Fruit fly (Drosophila melanogaster) whole organism, embryonic: Measurements from ENCODE around the gene eIF4E7.

Experiments used
- B-H2 ChIP-seq: fragments of 200-800 bp; sonication (Bioruptor generic); optimal IDR thresholded peaks from 2 replicates; lab custom pipeline; 2018; ENCODE audit warnings: missing biosample characterization, mild to moderate bottlenecking, missing genetic modification characterization
- CG10209 ChIP-seq: fragments of 200-800 bp; sonication (Bioruptor generic); optimal IDR thresholded peaks from 3 replicates; lab custom pipeline; 2017; ENCODE audit warnings: missing biosample characterization, mild to moderate bottlenecking, missing genetic modification characterization, missing genetic modification reagents
- CG11456 ChIP-seq: fragments of 200-800 bp; sonication (Bioruptor generic); IDR thresholded peaks from 3 replicates; pipeline ENCODE4 v1.3.6; 2022; ENCODE audit warnings: missing biosample characterization, missing genetic modification characterization
- CG11696 ChIP-seq: fragments of 200-800 bp; sonication (Bioruptor generic); IDR thresholded peaks from 2 replicates; pipeline ENCODE4 v1.3.6; 2022; ENCODE audit warnings: missing biosample characterization, missing genetic modification characterization
- CG11723 ChIP-seq: fragments of 200-800 bp; sonication (Bioruptor generic); optimal IDR thresholded peaks from 2 replicates; lab custom pipeline; 2017; ENCODE audit warnings: missing biosample characterization, mild to moderate bottlenecking, missing genetic modification characterization
- CG14441 ChIP-seq: fragments of 200-800 bp; sonication (Bioruptor generic); IDR thresholded peaks from 2 replicates; pipeline ENCODE4 v1.3.6; 2022; ENCODE audit warnings: missing biosample characterization, missing genetic modification characterization
- CG14710 ChIP-seq: fragments of 200-800 bp; sonication (Bioruptor generic); optimal IDR thresholded peaks from 3 replicates; lab custom pipeline; 2019; ENCODE audit warnings: missing biosample characterization, mild to moderate bottlenecking, missing genetic modification characterization, moderate library complexity
- CG15269 ChIP-seq: fragments of 200-800 bp; sonication (Bioruptor generic); optimal IDR thresholded peaks from 2 replicates; lab custom pipeline; 2018; ENCODE audit warnings: missing biosample characterization, mild to moderate bottlenecking, missing genetic modification characterization, moderate library complexity
- CG16813 ChIP-seq: fragments of 200-800 bp; sonication (Bioruptor generic); IDR thresholded peaks from 3 replicates; pipeline ENCODE4 v1.3.6; 2022; ENCODE audit warnings: missing biosample characterization, missing genetic modification characterization; ENCODE audit not compliant: partially characterized antibody
- CG17568 ChIP-seq: fragments of 200-800 bp; sonication (Bioruptor generic); optimal IDR thresholded peaks from 2 replicates; lab custom pipeline; 2018; ENCODE audit warnings: missing biosample characterization, mild to moderate bottlenecking, missing genetic modification characterization, moderate library complexity
- CG18262 ChIP-seq: fragments of 200-800 bp; optimal IDR thresholded peaks from 3 replicates; lab custom pipeline; 2019; ENCODE audit warnings: missing biosample characterization, mild to moderate bottlenecking, missing genetic modification characterization, moderate library complexity
- CG18599 ChIP-seq: fragments of 200-800 bp; sonication (Bioruptor generic); optimal IDR thresholded peaks from 3 replicates; lab custom pipeline; 2017; ENCODE audit warnings: missing biosample characterization, missing genetic modification characterization, mild to moderate bottlenecking, moderate library complexity, missing genetic modification reagents
- CG31388 ChIP-seq: fragments of 200-800 bp; sonication (Bioruptor generic); optimal IDR thresholded peaks from 2 replicates; lab custom pipeline; 2016; ENCODE audit warnings: missing biosample characterization, missing genetic modification characterization
- CG31441 ChIP-seq: fragments of 200-800 bp; sonication (Bioruptor generic); IDR thresholded peaks from 2 replicates; pipeline ENCODE4 v1.3.6; 2022; ENCODE audit warnings: missing biosample characterization, missing genetic modification characterization
- CG3163 ChIP-seq: fragments of 200-800 bp; sonication (Bioruptor generic); optimal IDR thresholded peaks from 3 replicates; lab custom pipeline; 2016; ENCODE audit warnings: missing biosample characterization, missing genetic modification characterization
- CG34422 ChIP-seq: fragments of 200-800 bp; sonication (Bioruptor generic); IDR thresholded peaks from 3 replicates; pipeline ENCODE4 v1.3.6; 2022; ENCODE audit warnings: missing biosample characterization, missing genetic modification characterization
- CG6683 ChIP-seq: fragments of 200-800 bp; sonication (Bioruptor generic); optimal IDR thresholded peaks from 2 replicates; lab custom pipeline; 2017; ENCODE audit warnings: missing biosample characterization, mild to moderate bottlenecking, missing genetic modification characterization, missing genetic modification reagents
- CG6813 ChIP-seq: fragments of 200-800 bp; sonication (Bioruptor generic); optimal IDR thresholded peaks from 2 replicates; lab custom pipeline; 2017; ENCODE audit warnings: missing biosample characterization, missing genetic modification characterization, mild to moderate bottlenecking, moderate library complexity, missing genetic modification reagents
- CG6854 ChIP-seq: fragments of 200-800 bp; sonication (Bioruptor generic); optimal IDR thresholded peaks from 3 replicates; lab custom pipeline; 2017; ENCODE audit warnings: missing biosample characterization, mild to moderate bottlenecking, missing genetic modification characterization
- CG7745 ChIP-seq: fragments of 200-800 bp; sonication (Bioruptor generic); optimal IDR thresholded peaks from 2 replicates; lab custom pipeline; 2018; ENCODE audit warnings: missing biosample characterization, mild to moderate bottlenecking, missing genetic modification characterization, moderate library complexity
- CG8765 ChIP-seq: fragments of 200-800 bp; sonication (Bioruptor generic); IDR thresholded peaks from 2 replicates; pipeline ENCODE4 v1.3.6; 2022; ENCODE audit warnings: missing biosample characterization, missing genetic modification characterization
- CG9609 ChIP-seq: fragments of 200-800 bp; sonication (Bioruptor generic); optimal IDR thresholded peaks from 3 replicates; lab custom pipeline; 2016; ENCODE audit warnings: missing biosample characterization, missing genetic modification characterization
- CG9797 ChIP-seq: fragments of 200-800 bp; sonication (Bioruptor generic); optimal IDR thresholded peaks from 3 replicates; lab custom pipeline; 2018; ENCODE audit warnings: missing biosample characterization, mild to moderate bottlenecking, missing genetic modification characterization
- CkIIα-i1 ChIP-seq: fragments of 200-800 bp; sonication (Bioruptor generic); IDR thresholded peaks from 2 replicates; pipeline ENCODE4 v1.3.6; 2022; ENCODE audit warnings: missing biosample characterization, missing genetic modification characterization
- Dip2 ChIP-seq: fragments of 200-800 bp; sonication (Bioruptor generic); IDR thresholded peaks from 2 replicates; pipeline ENCODE4 v1.3.6; 2022; ENCODE audit warnings: missing biosample characterization, missing genetic modification characterization
- Doc3 ChIP-seq: fragments of 200-800 bp; sonication (Bioruptor generic); IDR thresholded peaks from 3 replicates; pipeline ENCODE4 v1.3.6; 2022; ENCODE audit warnings: missing biosample characterization, missing genetic modification characterization; ENCODE audit not compliant: partially characterized antibody
- Hmx ChIP-seq: fragments of 200-800 bp; sonication (Bioruptor generic); optimal IDR thresholded peaks from 2 replicates; lab custom pipeline; 2016; ENCODE audit warnings: missing biosample characterization, missing genetic modification characterization
- Hr39 ChIP-seq: fragments of >200 bp; optimal IDR thresholded peaks from 2 replicates; lab custom pipeline; 2017
- Nf-YC ChIP-seq: fragments of 200-800 bp; optimal IDR thresholded peaks from 3 replicates; lab custom pipeline; 2019; ENCODE audit warnings: missing biosample characterization, mild to moderate bottlenecking, missing genetic modification characterization, moderate library complexity
- Pdp1 ChIP-seq, 2 experiments: fragments of 200-800 bp; sonication (Bioruptor generic); optimal IDR thresholded peaks; 3 replicates each; lab custom pipeline; 2016; ENCODE audit warnings: missing biosample characterization in 2 of 2, missing genetic modification characterization in 2 of 2, mild to moderate bottlenecking in 1 of 2, moderate library complexity in 1 of 2
- Sin3A ChIP-seq: fragments of >200 bp; optimal IDR thresholded peaks from 2 replicates; lab custom pipeline; 2018
- Sox102F ChIP-seq: fragments of 200-800 bp; sonication (Bioruptor generic); optimal IDR thresholded peaks from 2 replicates; lab custom pipeline; 2018; ENCODE audit warnings: missing biosample characterization, mild to moderate bottlenecking, missing genetic modification characterization, moderate library complexity
- ap ChIP-seq: fragments of 200-800 bp; sonication (Bioruptor generic); IDR thresholded peaks from 2 replicates; pipeline ENCODE4 v1.3.6; 2022; ENCODE audit warnings: missing biosample characterization, missing genetic modification characterization
- ash1 ChIP-seq: fragments of 200-800 bp; sonication (Bioruptor generic); optimal IDR thresholded peaks from 2 replicates; lab custom pipeline; 2018; ENCODE audit warnings: missing biosample characterization, mild to moderate bottlenecking, missing genetic modification characterization
- br ChIP-seq: fragments of >200 bp; optimal IDR thresholded peaks from 2 replicates; lab custom pipeline; 2017
- cato ChIP-seq: fragments of 200-800 bp; sonication (Bioruptor generic); optimal IDR thresholded peaks from 2 replicates; lab custom pipeline; 2016; ENCODE audit warnings: missing biosample characterization, missing genetic modification characterization, borderline replicate concordance
- ci ChIP-seq: fragments of 200-800 bp; sonication (Bioruptor generic); IDR thresholded peaks from 3 replicates; pipeline ENCODE4 v1.3.6; 2022; ENCODE audit warnings: missing biosample characterization, missing genetic modification characterization
- danr ChIP-seq: fragments of 200-800 bp; sonication (Bioruptor generic); IDR thresholded peaks from 2 replicates; pipeline ENCODE4 v1.3.6; 2022; ENCODE audit warnings: missing biosample characterization, missing genetic modification characterization
- fd102C ChIP-seq: fragments of 200-800 bp; sonication (Bioruptor generic); optimal IDR thresholded peaks from 2 replicates; lab custom pipeline; 2018; ENCODE audit warnings: missing biosample characterization, mild to moderate bottlenecking, missing genetic modification characterization, moderate library complexity
- h ChIP-seq: fragments of >200 bp; optimal IDR thresholded peaks from 2 replicates; lab custom pipeline; 2017
- ind ChIP-seq: fragments of 200-800 bp; sonication (Bioruptor generic); optimal IDR thresholded peaks from 3 replicates; lab custom pipeline; 2016; ENCODE audit warnings: missing biosample characterization, missing genetic modification characterization
- phol ChIP-seq: fragments of 200-800 bp; sonication (Bioruptor generic); optimal IDR thresholded peaks from 3 replicates; lab custom pipeline; 2018; ENCODE audit warnings: missing biosample characterization, mild to moderate bottlenecking, missing genetic modification characterization, moderate library complexity
- psq ChIP-seq: fragments of 200-800 bp; sonication (Bioruptor generic); optimal IDR thresholded peaks from 2 replicates; lab custom pipeline; 2017; ENCODE audit warnings: missing biosample characterization, missing genetic modification characterization
- pzg ChIP-seq: fragments of 200-800 bp; sonication (Bioruptor generic); optimal IDR thresholded peaks from 3 replicates; lab custom pipeline; 2018; ENCODE audit warnings: missing biosample characterization, mild to moderate bottlenecking, missing genetic modification characterization, moderate library complexity
- ranshi ChIP-seq: fragments of 200-800 bp; sonication (Bioruptor generic); IDR thresholded peaks from 2 replicates; pipeline ENCODE4 v1.3.6; 2022; ENCODE audit warnings: missing biosample characterization, missing genetic modification characterization
- trh ChIP-seq: fragments of 200-800 bp; sonication (Bioruptor generic); optimal IDR thresholded peaks from 2 replicates; lab custom pipeline; 2016; ENCODE audit warnings: missing biosample characterization, missing genetic modification characterization
- zen ChIP-seq: fragments of 200-800 bp; sonication (Bioruptor generic); optimal IDR thresholded peaks from 3 replicates; lab custom pipeline; 2018; ENCODE audit warnings: missing biosample characterization, mild to moderate bottlenecking, missing genetic modification characterization, moderate library complexity
- zf30C ChIP-seq: fragments of 200-800 bp; sonication (Bioruptor generic); optimal IDR thresholded peaks from 3 replicates; lab custom pipeline; 2018; ENCODE audit warnings: missing biosample characterization, mild to moderate bottlenecking, missing genetic modification characterization

eIF4E7 gene

dm6 chrX:1171018-1171417, 8.8 kb upstream of the eIF4E7 start (continued):
- TF ChIP-seq Doc3 (GFP tag; lab: Robert Waterston, UW) (no peak), Sox102F (GFP tag; lab: Kevin White, UChicago) (peak; percentile 33), B-H2 (GFP tag; lab: Kevin White, UChicago) (no peak), danr (GFP tag; lab: Robert Waterston, UW) (no peak), CG10209 (peak; percentile 50), CG16813 (GFP tag; lab: Robert Waterston, UW) (no peak), ap (no peak), CG31388 (no peak), CG11456 (no peak), CG14441 (GFP tag; lab: Robert Waterston, UW) (no peak), Nf-YC (tag; lab: Kevin White, UChicago) (peak; percentile 23), fd102C (GFP tag; lab: Kevin White, UChicago) (no peak), trh (GFP tag; lab: Kevin White, UChicago) (no peak), h (lab: Kevin White, UChicago) (no peak), CG9797 (no peak), Sin3A (lab: Kevin White, UChicago) (no peak), CG11723 (GFP tag; lab: Kevin White, UChicago) (no peak), CG7745 (tag; lab: Kevin White, UChicago) (no peak), Pdp1 (GFP tag; optimal IDR thresholded peaks at IDR 0.05; lab: Kevin White, UChicago) (peak; percentile 33 to 49), cato (GFP tag; lab: Kevin White, UChicago) (no peak), pzg (GFP tag; lab: Kevin White, UChicago) (no peak), ci (GFP tag; lab: Robert Waterston, UW) (no peak; the same call in 2 of the 3 replicates), phol (tag; lab: Kevin White, UChicago) (no peak), CG3163 (GFP tag; lab: Kevin White, UChicago) (no peak), CG6683 (GFP tag; lab: Kevin White, UChicago) (peak; percentile 11), ash1 (no peak), CkIIα-i1 (no peak), CG18262 (tag; lab: Kevin White, UChicago) (peak; percentile 51), CG31441 (GFP tag; lab: Robert Waterston, UW) (peak; percentile 48), CG17568 (GFP tag; lab: Kevin White, UChicago) (no peak), zf30C (no peak), CG8765 (GFP tag; lab: Robert Waterston, UW) (no peak), ranshi (GFP tag; lab: Robert Waterston, UW) (peak; percentile 31; the same call in 1 of the 2 replicates), ind (GFP tag; lab: Kevin White, UChicago) (peak; percentile 41), CG34422 (GFP tag; lab: Robert Waterston, UW) (no peak), zen (tag; lab: Kevin White, UChicago) (no peak), CG6854 (peak; percentile 14), Hr39 (lab: Kevin White, UChicago) (no peak), Dip2 (GFP tag; lab: Robert Waterston, UW) (no peak), CG14710 (tag; lab: Kevin White, UChicago) (no peak), CG6813 (GFP tag; lab: Kevin White, UChicago) (no peak), Hmx (GFP tag; lab: Kevin White, UChicago) (no peak), CG11696 (GFP tag; lab: Robert Waterston, UW) (no peak), CG9609 (GFP tag; lab: Kevin White, UChicago) (no peak), psq (GFP tag; lab: Kevin White, UChicago) (no peak), CG18599 (GFP tag; lab: Kevin White, UChicago) (peak; percentile 79), CG15269 (tag; lab: Kevin White, UChicago) (peak; percentile 70), br (lab: Kevin White, UChicago) (no peak)
- TF ChIP-seq, all 482 proteins: peak for 151
